Worm (Caenorhabditis elegans): Measurements from ENCODE around the gene C05G5.1.

Gene C05G5.1

ce11 chrX:14780176-14780575, 40.3 kb upstream of the C05G5.1 start:
- TF ChIP-seq mxl-3 (GFP tag; optimal IDR thresholded peaks at IDR 0.05) (peak; percentile 25), nhr-6 (tag; optimal IDR thresholded peaks at IDR 0.05) (no peak), vab-7 (GFP tag; IDR thresholded peaks at IDR 0.05) (no peak), unc-39 (tag; optimal IDR thresholded peaks at IDR 0.05) (no peak), dmd-6 (GFP tag; IDR thresholded peaks at IDR 0.05) (peak; percentile 77), hlh-11 (tag; optimal IDR thresholded peaks at IDR 0.05) (peak; percentile 22), nhr-28 (tag; optimal IDR thresholded peaks at IDR 0.05) (peak; percentile 34), ceh-20 (GFP tag; IDR thresholded peaks at IDR 0.05) (peak; percentile 83; the same call in 1 of the 2 replicates), mdl-1 (tag; optimal IDR thresholded peaks at IDR 0.05) (peak in 1 of 2 experiments; percentile 33), unc-62 (GFP tag; optimal IDR thresholded peaks at IDR 0.05 in 1 of 2) (peak in 1 of 2 experiments; percentile 89), unc-62 (tag; optimal IDR thresholded peaks at IDR 0.05) (no peak), pha-4 (GFP tag; IDR thresholded peaks at IDR 0.05) (no peak), pha-4 (tag; optimal IDR thresholded peaks at IDR 0.05) (no peak), hlh-30 (tag; optimal IDR thresholded peaks at IDR 0.05; ENCODE audit: insufficient read depth) (peak; percentile 30)

DNA sequence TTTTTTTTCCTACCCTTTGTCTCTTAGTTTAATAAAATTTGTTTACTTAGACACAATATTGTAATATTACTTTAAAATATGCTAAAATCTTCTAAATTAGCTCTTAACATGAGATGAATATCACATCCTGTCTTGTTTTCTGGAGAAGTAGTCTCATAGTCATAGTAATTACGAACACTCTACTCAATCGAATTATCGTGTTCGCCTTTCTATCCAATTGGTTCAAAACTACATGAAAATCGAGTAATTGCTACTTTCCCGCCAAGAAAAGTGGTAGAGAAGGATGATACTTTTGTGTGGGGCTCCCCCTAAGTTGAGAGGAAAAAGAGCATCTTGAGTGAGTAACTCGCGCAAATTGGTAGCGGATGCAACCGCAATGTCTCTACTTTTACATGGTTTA, 38.2 kb upstream of the C05G5.1 start:
- TF ChIP-seq lin-1 (GFP tag; IDR thresholded peaks at IDR 0.05), result no peak
- TF ChIP-seq lsy-2 (tag; optimal IDR thresholded peaks at IDR 0.05), result no peak
- TF ChIP-seq nhr-76 (tag; optimal IDR thresholded peaks at IDR 0.05), result no peak
- TF ChIP-seq mxl-3 (GFP tag; optimal IDR thresholded peaks at IDR 0.05), result no peak
- no peak for TF ChIP-seq unc-62 (GFP tag; optimal IDR thresholded peaks at IDR 0.05 in 1 of 2)
- TF ChIP-seq unc-62 (tag; optimal IDR thresholded peaks at IDR 0.05), result no peak
- no peak for TF ChIP-seq ceh-20 (GFP tag; IDR thresholded peaks at IDR 0.05)
- no peak for TF ChIP-seq zag-1 (tag; optimal IDR thresholded peaks at IDR 0.05)
- no peak for TF ChIP-seq unc-130 (GFP tag; optimal IDR thresholded peaks at IDR 0.05)

ce11 chrX:14776312-14776711, 36.4 kb upstream of the C05G5.1 start:
- TF ChIP-seq egl-43 (GFP tag; IDR thresholded peaks at IDR 0.05) (0 out of 2 replicates have a peak, but pooled peaks have one; percentile 15), ceh-20 (GFP tag; IDR thresholded peaks at IDR 0.05) (peak; percentile 39; the same call in 1 of the 2 replicates), unc-62 (GFP tag; optimal IDR thresholded peaks at IDR 0.05 in 1 of 2) (peak in 1 of 2 experiments; percentile 15), unc-62 (tag; optimal IDR thresholded peaks at IDR 0.05) (no peak), vab-7 (GFP tag; IDR thresholded peaks at IDR 0.05) (peak; percentile 41; the same call in 1 of the 2 replicates), ctbp-1 (GFP tag; IDR thresholded peaks at IDR 0.05) (0 out of 2 replicates have a peak, but pooled peaks have one; percentile 13), lin-13 (GFP tag; optimal IDR thresholded peaks at IDR 0.05) (no peak), set-16 (GFP tag; IDR thresholded peaks at IDR 0.05) (peak; percentile 54; the same call in 1 of the 2 replicates), Y48G9A.11 (GFP tag; IDR thresholded peaks at IDR 0.05) (no peak)

DNA sequence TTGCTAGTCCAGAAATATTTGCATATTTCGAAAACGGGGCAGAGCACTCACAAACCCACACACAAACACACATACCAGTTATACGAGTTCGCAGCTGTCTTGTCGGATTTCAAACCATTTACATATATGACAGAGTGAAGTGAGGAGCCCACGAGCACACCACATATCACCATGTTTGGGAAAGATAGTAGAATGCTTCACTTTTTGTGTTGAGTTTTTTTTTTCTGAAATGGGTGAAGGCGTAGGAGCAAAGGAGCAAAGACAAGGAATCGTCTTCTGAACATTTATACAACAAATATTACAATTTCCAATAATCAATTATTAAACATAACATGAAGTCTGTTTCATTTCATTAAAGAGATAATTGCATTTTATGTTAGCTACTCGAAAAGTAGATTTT, 35.3 kb upstream of the C05G5.1 start:
- TF ChIP-seq unc-62 (GFP tag; optimal IDR thresholded peaks at IDR 0.05 in 1 of 2) (peak in 1 of 2 experiments; percentile 93), unc-62 (tag; optimal IDR thresholded peaks at IDR 0.05) (no peak), ceh-20 (GFP tag; IDR thresholded peaks at IDR 0.05) (no peak)

- TF ChIP-seq php-3 (GFP tag; IDR thresholded peaks at IDR 0.05) (0 out of 2 replicates have a peak, but pooled peaks have one; percentile 10), hlh-11 (tag; optimal IDR thresholded peaks at IDR 0.05) (no peak)
Observed at ce11 chrX:14773238-14773637, 33.3 kb upstream of the C05G5.1 start, which contains the start of gene unc-3. Gene unc-3 (plus strand): TSS chrX:14773538.

DNA sequence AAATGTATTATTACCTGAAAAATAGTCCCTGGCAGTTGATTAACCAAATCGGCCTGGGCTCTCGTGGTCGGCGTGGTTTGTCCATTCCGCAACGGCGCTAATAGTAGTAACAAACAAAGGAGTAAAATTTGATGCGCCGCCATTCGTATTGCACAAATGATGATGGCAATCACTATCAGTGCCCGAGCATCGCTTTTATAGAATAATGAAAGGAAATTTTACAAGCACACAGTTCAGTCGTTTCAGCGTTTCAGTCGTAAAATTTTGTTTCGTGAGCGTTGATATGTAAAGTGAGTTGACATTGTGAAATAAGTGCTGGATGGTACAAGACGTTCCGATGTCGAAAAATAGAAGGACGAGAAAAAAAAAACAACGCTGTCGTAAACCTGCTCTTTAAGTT, 31.8 kb upstream of the C05G5.1 start, which contains the start of gene Y16B4A.2:
Gene Y16B4A.2 (minus strand): TSS at position 170 of the 400 bp plus-strand sequence.
- TF ChIP-seq tra-1 (GFP tag; IDR thresholded peaks at IDR 0.05) (no peak), dmd-6 (GFP tag; IDR thresholded peaks at IDR 0.05) (peak; percentile 39; the same call in 1 of the 2 replicates), skn-1 (tag; optimal IDR thresholded peaks at IDR 0.05) (no peak), vab-7 (GFP tag; IDR thresholded peaks at IDR 0.05) (no peak), php-3 (GFP tag; IDR thresholded peaks at IDR 0.05) (peak; percentile 70; the same call in 1 of the 2 replicates), hif-1 (tag; optimal IDR thresholded peaks at IDR 0.05) (no peak), lir-3 (tag; optimal IDR thresholded peaks at IDR 0.05) (no peak), madf-5 (GFP tag; IDR thresholded peaks at IDR 0.05) (no peak), egl-43 (GFP tag; IDR thresholded peaks at IDR 0.05) (no peak), pqm-1 (tag; optimal IDR thresholded peaks at IDR 0.05) (peak; percentile 46), zip-11 (GFP tag; IDR thresholded peaks at IDR 0.05) (no peak), hmg-1.1 (GFP tag; IDR thresholded peaks at IDR 0.05) (no peak), Y48G9A.11 (GFP tag; IDR thresholded peaks at IDR 0.05) (no peak), F10B5.3 (tag; optimal IDR thresholded peaks at IDR 0.05) (no peak), nhr-28 (tag; optimal IDR thresholded peaks at IDR 0.05) (peak; percentile 27), lin-15B (tag; optimal IDR thresholded peaks at IDR 0.05) (no peak), spr-1 (tag; optimal IDR thresholded peaks at IDR 0.05) (no peak), nhr-11 (tag; optimal IDR thresholded peaks at IDR 0.05) (no peak), ztf-11 (tag; optimal IDR thresholded peaks at IDR 0.05) (no peak), lsy-2 (tag; optimal IDR thresholded peaks at IDR 0.05) (no peak), ceh-20 (GFP tag; IDR thresholded peaks at IDR 0.05) (no peak), lin-1 (GFP tag; IDR thresholded peaks at IDR 0.05) (no peak), Y105C5A.15 (GFP tag; IDR thresholded peaks at IDR 0.05) (no peak), hlh-11 (tag; optimal IDR thresholded peaks at IDR 0.05) (peak; percentile 10), ctbp-1 (GFP tag; IDR thresholded peaks at IDR 0.05) (no peak)
